Fruit fly (Drosophila melanogaster): ENCODE data around the gene Cph.

The Cph gene

DNA sequence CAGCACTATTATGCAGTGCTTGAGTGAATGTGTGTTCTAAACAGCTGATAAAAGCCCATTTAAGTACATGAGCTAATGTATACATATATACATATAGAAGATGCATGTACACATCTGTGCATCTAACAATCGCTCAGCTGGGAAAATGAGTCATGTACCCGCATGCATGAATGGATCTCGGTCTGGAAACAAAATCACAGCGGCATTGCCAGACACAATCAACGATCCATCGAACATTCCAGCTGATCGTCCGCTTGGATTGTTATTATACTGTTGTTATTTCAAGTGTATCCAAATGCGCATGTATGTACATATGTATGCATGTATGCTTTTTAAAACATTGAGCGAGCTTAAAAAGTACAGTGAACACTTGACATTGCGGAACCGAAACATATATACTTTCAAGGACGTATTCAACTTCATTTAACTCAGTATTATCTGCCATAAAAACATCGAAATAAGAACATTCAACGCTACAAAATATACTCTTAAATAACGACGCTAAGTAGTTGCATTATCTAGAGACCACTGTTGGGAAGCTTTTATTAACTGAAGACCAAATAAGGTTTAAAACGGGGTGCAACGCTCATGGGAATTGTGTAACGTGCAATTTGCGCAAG, 42.1 kb upstream of the Cph start (continued):
- TF ChIP-seq CG31365 (tag; optimal IDR thresholded peaks at IDR 0.05) (peak; percentile 53), so (GFP tag; IDR thresholded peaks at IDR 0.05) (peak; percentile 47; the same call in 2 of the 3 replicates), jigr1 (GFP tag; IDR thresholded peaks at IDR 0.05) (no peak), dan (GFP tag; IDR thresholded peaks at IDR 0.05) (no peak), CG11560 (tag; IDR thresholded peaks at IDR 0.05) (no peak), CG7556 (GFP tag; optimal IDR thresholded peaks at IDR 0.05) (peak; percentile 46), CG2129 (GFP tag; IDR thresholded peaks at IDR 0.05; ENCODE audit: partially characterized antibody) (no peak), oc (tag; optimal IDR thresholded peaks at IDR 0.05) (peak; percentile 75), Hr78 (GFP tag; optimal IDR thresholded peaks at IDR 0.05) (peak in 1 of 2 experiments; percentile 11), CG10267 (tag; optimal IDR thresholded peaks at IDR 0.05) (peak; percentile 58), CG8478 (optimal IDR thresholded peaks at IDR 0.05) (no peak), CG6654 (GFP tag; optimal IDR thresholded peaks at IDR 0.05) (peak; percentile 28), bcd (GFP tag; optimal IDR thresholded peaks at IDR 0.05) (peak; percentile 66), HLHmδ (GFP tag; optimal IDR thresholded peaks at IDR 0.05) (no peak), fu2 (GFP tag; optimal IDR thresholded peaks at IDR 0.05) (peak; percentile 33), Elba2 (GFP tag; optimal IDR thresholded peaks at IDR 0.05) (no peak), CrebB (tag; optimal IDR thresholded peaks at IDR 0.05) (peak; percentile 33)

- TF ChIP-seq CG3847 (GFP tag; IDR thresholded peaks at IDR 0.05): 0 out of 2 replicates have a peak, but pooled peaks have one; percentile 1
- no peak for TF ChIP-seq sens-2 (GFP tag; IDR thresholded peaks at IDR 0.05)
- 0 out of 2 replicates have a peak, but pooled peaks have one; percentile 3 for TF ChIP-seq CG31224 (GFP tag; IDR thresholded peaks at IDR 0.05)
- no peak for TF ChIP-seq ssp (GFP tag; IDR thresholded peaks at IDR 0.05)
- peak; percentile 64 for TF ChIP-seq pros (GFP tag; optimal IDR thresholded peaks at IDR 0.05)
- no peak for TF ChIP-seq sima (GFP tag; optimal IDR thresholded peaks at IDR 0.05)
- TF ChIP-seq HLH54F (GFP tag; optimal IDR thresholded peaks at IDR 0.05): no peak
- TF ChIP-seq CG6175 (GFP tag; IDR thresholded peaks at IDR 0.05): no peak
- 0 out of 2 replicates have a peak, but pooled peaks have one; percentile 18 for TF ChIP-seq ato (GFP tag; IDR thresholded peaks at IDR 0.05; ENCODE audit: partially characterized antibody)
- TF ChIP-seq Gsc (GFP tag; IDR thresholded peaks at IDR 0.05): no peak
- TF ChIP-seq abd-A (tag; optimal IDR thresholded peaks at IDR 0.05): no peak
- TF ChIP-seq Awh (GFP tag; IDR thresholded peaks at IDR 0.05): no peak
- peak; percentile 86 for TF ChIP-seq crol (GFP tag; IDR thresholded peaks at IDR 0.05)
- TF ChIP-seq Trl (optimal IDR thresholded peaks at IDR 0.05): peak in 1 of 2 experiments; percentile 45
- TF ChIP-seq Trl (GFP tag; optimal IDR thresholded peaks at IDR 0.05): no peak
- peak; percentile 14 for TF ChIP-seq HLHmδ (GFP tag; optimal IDR thresholded peaks at IDR 0.05)
- TF ChIP-seq CG32772 (GFP tag; IDR thresholded peaks at IDR 0.05): no peak
- no peak for TF ChIP-seq Optix (GFP tag; IDR thresholded peaks at IDR 0.05)
- 0 out of 2 replicates have a peak, but pooled peaks have one; percentile 2 for TF ChIP-seq danr (GFP tag; IDR thresholded peaks at IDR 0.05)
- TF ChIP-seq Lpt (GFP tag; optimal IDR thresholded peaks at IDR 0.05): no peak
- TF ChIP-seq Fer2 (tag; optimal IDR thresholded peaks at IDR 0.05): no peak
- no peak for TF ChIP-seq tap (tag; optimal IDR thresholded peaks at IDR 0.05)
- no peak for TF ChIP-seq pho (GFP tag; optimal IDR thresholded peaks at IDR 0.05)
- TF ChIP-seq otp (GFP tag; IDR thresholded peaks at IDR 0.05): no peak
- TF ChIP-seq cad (GFP tag; optimal IDR thresholded peaks at IDR 0.05): peak; percentile 79
- no peak for TF ChIP-seq usp (GFP tag; optimal IDR thresholded peaks at IDR 0.05)
- TF ChIP-seq CG9609 (GFP tag; optimal IDR thresholded peaks at IDR 0.05): no peak
- no peak for TF ChIP-seq CG15696 (tag; optimal IDR thresholded peaks at IDR 0.05)
- no peak for TF ChIP-seq Fer1 (GFP tag; optimal IDR thresholded peaks at IDR 0.05)
- no peak for TF ChIP-seq dimm (GFP tag; IDR thresholded peaks at IDR 0.05)
- no peak for TF ChIP-seq Dip3 (GFP tag; optimal IDR thresholded peaks at IDR 0.05)
- TF ChIP-seq MBD-R2 (GFP tag; IDR thresholded peaks at IDR 0.05): no peak
- no peak for TF ChIP-seq CG10267 (tag; optimal IDR thresholded peaks at IDR 0.05)
- TF ChIP-seq ac (GFP tag; optimal IDR thresholded peaks at IDR 0.05): peak; percentile 66
These were observed 41.5 kb upstream of the Cph start for dm6 chrX:7095912-7096494.
